Fruit fly (Drosophila melanogaster) whole organism, embryonic: Measurements from ENCODE around the gene Nab2.

Experiments
- Aef1 ChIP-seq: fragments of 200-800 bp; sonication (Bioruptor generic); IDR thresholded peaks from 3 replicates; pipeline ENCODE4 v1.3.6; 2022; ENCODE audit warnings: missing biosample characterization, missing genetic modification characterization
- Atf-2 ChIP-seq: fragments of 200-800 bp; sonication (Bioruptor generic); optimal IDR thresholded peaks from 2 replicates; lab custom pipeline; 2016; ENCODE audit warnings: missing biosample characterization, missing genetic modification characterization
- Bdp1 ChIP-seq: fragments of 200-800 bp; sonication (Bioruptor generic); optimal IDR thresholded peaks from 3 replicates; lab custom pipeline; 2016; ENCODE audit warnings: missing biosample characterization, missing genetic modification characterization
- CG10366 ChIP-seq: fragments of 200-800 bp; sonication (Bioruptor generic); IDR thresholded peaks from 2 replicates; pipeline ENCODE4 v1.3.6; 2022; ENCODE audit warnings: missing biosample characterization, missing genetic modification characterization
- CG11560 ChIP-seq: fragments of 200-800 bp; sonication (Bioruptor generic); IDR thresholded peaks from 3 replicates; pipeline ENCODE4 v1.3.6; 2022; ENCODE audit warnings: missing biosample characterization, missing genetic modification characterization
- CG12299 ChIP-seq: fragments of 200-800 bp; sonication (Bioruptor generic); optimal IDR thresholded peaks from 2 replicates; lab custom pipeline; 2018; ENCODE audit warnings: missing biosample characterization, mild to moderate bottlenecking, missing genetic modification characterization
- CG12659 ChIP-seq: fragments of 200-800 bp; sonication (Bioruptor generic); optimal IDR thresholded peaks from 3 replicates; lab custom pipeline; 2017; ENCODE audit warnings: mild to moderate bottlenecking, missing biosample characterization, missing genetic modification reagents, missing genetic modification characterization
- CG12942 ChIP-seq: fragments of 200-800 bp; sonication (Bioruptor generic); optimal IDR thresholded peaks from 3 replicates; lab custom pipeline; 2016; ENCODE audit warnings: missing biosample characterization, missing genetic modification characterization
- CG13123 ChIP-seq: fragments of 200-800 bp; sonication (Bioruptor generic); optimal IDR thresholded peaks from 2 replicates; lab custom pipeline; 2016; ENCODE audit warnings: missing biosample characterization, missing genetic modification characterization
- CG13894 ChIP-seq: fragments of 200-800 bp; sonication (Bioruptor generic); optimal IDR thresholded peaks from 3 replicates; lab custom pipeline; 2018; ENCODE audit warnings: missing biosample characterization, mild to moderate bottlenecking, missing genetic modification characterization, moderate library complexity
- CG17568 ChIP-seq: fragments of 200-800 bp; sonication (Bioruptor generic); optimal IDR thresholded peaks from 2 replicates; lab custom pipeline; 2018; ENCODE audit warnings: missing biosample characterization, mild to moderate bottlenecking, missing genetic modification characterization, moderate library complexity
- CG18262 ChIP-seq: fragments of 200-800 bp; optimal IDR thresholded peaks from 3 replicates; lab custom pipeline; 2019; ENCODE audit warnings: missing biosample characterization, mild to moderate bottlenecking, missing genetic modification characterization, moderate library complexity
- CG18599 ChIP-seq: fragments of 200-800 bp; sonication (Bioruptor generic); optimal IDR thresholded peaks from 3 replicates; lab custom pipeline; 2017; ENCODE audit warnings: missing biosample characterization, missing genetic modification characterization, mild to moderate bottlenecking, moderate library complexity, missing genetic modification reagents
- CG2202 ChIP-seq: fragments of 200-800 bp; sonication (Bioruptor generic); optimal IDR thresholded peaks from 2 replicates; lab custom pipeline; 2018; ENCODE audit warnings: missing biosample characterization, mild to moderate bottlenecking, missing genetic modification characterization
- CG2712 ChIP-seq: fragments of 200-800 bp; optimal IDR thresholded peaks from 3 replicates; lab custom pipeline; 2019; ENCODE audit warnings: missing biosample characterization, mild to moderate bottlenecking, missing genetic modification characterization, moderate library complexity
- CG4854 ChIP-seq: fragments of 200-800 bp; sonication (Bioruptor generic); optimal IDR thresholded peaks from 2 replicates; lab custom pipeline; 2016; ENCODE audit warnings: missing biosample characterization, missing genetic modification characterization, inconsistent platforms
- CG9876 ChIP-seq: fragments of 200-800 bp; sonication (Bioruptor generic); optimal IDR thresholded peaks from 2 replicates; lab custom pipeline; 2016; ENCODE audit warnings: missing biosample characterization, missing genetic modification characterization
- Dek ChIP-seq: fragments of 200-800 bp; sonication (Bioruptor generic); optimal IDR thresholded peaks from 3 replicates; lab custom pipeline; 2019; ENCODE audit warnings: missing biosample characterization, mild to moderate bottlenecking, missing genetic modification characterization, moderate library complexity
- Dfd ChIP-seq, 2 experiments: fragments of >200 bp; optimal IDR thresholded peaks; 2 replicates each; lab custom pipeline; 2017; ENCODE audit warnings: missing biosample characterization in 2 of 2, missing genetic modification characterization in 2 of 2
- Drgx ChIP-seq: fragments of 200-800 bp; sonication (Bioruptor generic); IDR thresholded peaks from 2 replicates; pipeline ENCODE4 v1.3.6; 2022; ENCODE audit warnings: missing biosample characterization, missing genetic modification characterization
- HLHmδ ChIP-seq: fragments of 200-800 bp; sonication (Bioruptor generic); optimal IDR thresholded peaks from 2 replicates; lab custom pipeline; 2018; ENCODE audit warnings: missing biosample characterization, mild to moderate bottlenecking, missing genetic modification characterization, moderate library complexity
- Hr51 ChIP-seq, 2 experiments: fragments of 200-800 bp; sonication (Bioruptor generic); optimal IDR thresholded peaks; 2 replicates in 1 of 2; 3 replicates in 1 of 2; lab custom pipeline; 2016 to 2018; ENCODE audit warnings: missing biosample characterization in 2 of 2, missing genetic modification characterization in 2 of 2, mild to moderate bottlenecking in 1 of 2, moderate library complexity in 1 of 2
- Mad ChIP-seq: fragments of 200-800 bp; sonication (Bioruptor generic); optimal IDR thresholded peaks from 2 replicates; lab custom pipeline; 2016; ENCODE audit warnings: missing biosample characterization, missing genetic modification characterization
- Meics ChIP-seq: fragments of 200-800 bp; sonication (Bioruptor generic); optimal IDR thresholded peaks from 2 replicates; lab custom pipeline; 2017; ENCODE audit warnings: missing biosample characterization, mild to moderate bottlenecking, missing genetic modification characterization
- NC2α ChIP-seq: fragments of 200-800 bp; sonication (Bioruptor generic); optimal IDR thresholded peaks from 2 replicates; lab custom pipeline; 2016; ENCODE audit warnings: missing biosample characterization, missing genetic modification characterization
- NFAT ChIP-seq: fragments of 200-800 bp; sonication (Bioruptor generic); IDR thresholded peaks from 2 replicates; pipeline ENCODE4 v1.3.6; 2022; ENCODE audit warnings: missing biosample characterization, missing genetic modification characterization
- NK7.1 ChIP-seq: fragments of 200-800 bp; sonication (Bioruptor generic); optimal IDR thresholded peaks from 3 replicates; lab custom pipeline; 2016; ENCODE audit warnings: missing biosample characterization, missing genetic modification characterization
- Opbp ChIP-seq: fragments of 200-800 bp; sonication (Bioruptor generic); IDR thresholded peaks from 3 replicates; pipeline ENCODE4 v1.3.6; 2022; ENCODE audit warnings: missing biosample characterization, missing genetic modification characterization; ENCODE audit not compliant: partially characterized antibody
- Side ChIP-seq: fragments of 200-800 bp; sonication (Bioruptor generic); optimal IDR thresholded peaks from 2 replicates; lab custom pipeline; 2016; ENCODE audit warnings: missing biosample characterization, missing genetic modification characterization
- Ssrp ChIP-seq: fragments of 200-800 bp; sonication (Bioruptor generic); optimal IDR thresholded peaks from 2 replicates; lab custom pipeline; 2018; ENCODE audit warnings: missing biosample characterization, mild to moderate bottlenecking, missing genetic modification characterization, moderate library complexity
- ase ChIP-seq: fragments of 200-800 bp; sonication (Bioruptor generic); IDR thresholded peaks from 3 replicates; pipeline ENCODE4 v1.3.6; 2022; ENCODE audit warnings: missing biosample characterization, missing genetic modification characterization
- ash1 ChIP-seq: fragments of 200-800 bp; sonication (Bioruptor generic); optimal IDR thresholded peaks from 2 replicates; lab custom pipeline; 2018; ENCODE audit warnings: missing biosample characterization, mild to moderate bottlenecking, missing genetic modification characterization
- caup ChIP-seq: fragments of 200-800 bp; sonication (Bioruptor generic); optimal IDR thresholded peaks from 3 replicates; lab custom pipeline; 2017; ENCODE audit warnings: missing biosample characterization, mild to moderate bottlenecking, missing genetic modification characterization, moderate library complexity; ENCODE audit not compliant: severe bottlenecking
- ci ChIP-seq: fragments of 200-800 bp; sonication (Bioruptor generic); IDR thresholded peaks from 3 replicates; pipeline ENCODE4 v1.3.6; 2022; ENCODE audit warnings: missing biosample characterization, missing genetic modification characterization
- dm ChIP-seq: fragments of 200-800 bp; sonication (Bioruptor generic); optimal IDR thresholded peaks from 3 replicates; lab custom pipeline; 2016; ENCODE audit warnings: missing biosample characterization, missing genetic modification characterization
- dmrt99B ChIP-seq: fragments of 200-800 bp; sonication (Bioruptor generic); optimal IDR thresholded peaks from 2 replicates; lab custom pipeline; 2018; ENCODE audit warnings: missing biosample characterization, mild to moderate bottlenecking, missing genetic modification characterization, moderate library complexity
- fd64A ChIP-seq: fragments of 200-800 bp; sonication (Bioruptor generic); optimal IDR thresholded peaks from 3 replicates; lab custom pipeline; 2018; ENCODE audit warnings: missing biosample characterization, mild to moderate bottlenecking, missing genetic modification characterization
- gcm2 ChIP-seq: fragments of 200-800 bp; sonication (Bioruptor generic); optimal IDR thresholded peaks from 2 replicates; lab custom pipeline; 2016; ENCODE audit warnings: missing biosample characterization, missing genetic modification characterization
- ham ChIP-seq: fragments of 200-800 bp; sonication (Bioruptor generic); IDR thresholded peaks from 2 replicates; pipeline ENCODE4 v1.3.6; 2022; ENCODE audit warnings: missing biosample characterization, missing genetic modification characterization
- inv ChIP-seq: fragments of 200-800 bp; sonication (Bioruptor generic); IDR thresholded peaks from 2 replicates; pipeline ENCODE4 v1.3.6; 2022; ENCODE audit warnings: missing biosample characterization, missing genetic modification characterization; ENCODE audit not compliant: partially characterized antibody
- lmd ChIP-seq: fragments of 200-800 bp; sonication (Bioruptor generic); IDR thresholded peaks from 2 replicates; pipeline ENCODE4 v1.3.6; 2022; ENCODE audit warnings: missing biosample characterization, missing genetic modification characterization
- mld ChIP-seq: fragments of 200-800 bp; sonication (Bioruptor generic); IDR thresholded peaks from 3 replicates; pipeline ENCODE4 v1.3.6; 2022; ENCODE audit warnings: missing biosample characterization, missing genetic modification characterization; ENCODE audit not compliant: partially characterized antibody
- org-1 ChIP-seq: fragments of 200-800 bp; sonication (Bioruptor generic); optimal IDR thresholded peaks from 2 replicates; lab custom pipeline; 2017; ENCODE audit warnings: missing biosample characterization, missing genetic modification characterization
- pum ChIP-seq: fragments of 200-800 bp; sonication (Bioruptor generic); optimal IDR thresholded peaks from 2 replicates; lab custom pipeline; 2016; ENCODE audit warnings: missing biosample characterization, missing genetic modification characterization
- repo ChIP-seq: fragments of 200-800 bp; sonication (Bioruptor generic); optimal IDR thresholded peaks from 2 replicates; lab custom pipeline; 2016; ENCODE audit warnings: missing biosample characterization, missing genetic modification characterization
- sc ChIP-seq, 3 experiments: fragments of >200 bp in 2 of 3; fragments of 200-800 bp in 1 of 3; sonication (Bioruptor generic) in 1 of 3; optimal IDR thresholded peaks; 2 replicates in 2 of 3; 3 replicates in 1 of 3; lab custom pipeline; 2017; ENCODE audit warnings: mild to moderate bottlenecking in 1 of 3, missing biosample characterization in 1 of 3, missing genetic modification characterization in 1 of 3, missing genetic modification reagents in 1 of 3
- toy ChIP-seq: fragments of 200-800 bp; sonication (Bioruptor generic); IDR thresholded peaks from 2 replicates; pipeline ENCODE4 v1.3.6; 2022; ENCODE audit warnings: missing biosample characterization, missing genetic modification characterization
- unpg ChIP-seq: fragments of 200-800 bp; sonication (Bioruptor generic); optimal IDR thresholded peaks from 3 replicates; lab custom pipeline; 2018; ENCODE audit warnings: missing biosample characterization, mild to moderate bottlenecking, missing genetic modification characterization, moderate library complexity
- wdn ChIP-seq: fragments of 200-800 bp; sonication (Bioruptor generic); IDR thresholded peaks from 2 replicates; pipeline ENCODE4 v1.3.6; 2022; ENCODE audit warnings: missing biosample characterization, missing genetic modification characterization

Nab2 gene

DNA sequence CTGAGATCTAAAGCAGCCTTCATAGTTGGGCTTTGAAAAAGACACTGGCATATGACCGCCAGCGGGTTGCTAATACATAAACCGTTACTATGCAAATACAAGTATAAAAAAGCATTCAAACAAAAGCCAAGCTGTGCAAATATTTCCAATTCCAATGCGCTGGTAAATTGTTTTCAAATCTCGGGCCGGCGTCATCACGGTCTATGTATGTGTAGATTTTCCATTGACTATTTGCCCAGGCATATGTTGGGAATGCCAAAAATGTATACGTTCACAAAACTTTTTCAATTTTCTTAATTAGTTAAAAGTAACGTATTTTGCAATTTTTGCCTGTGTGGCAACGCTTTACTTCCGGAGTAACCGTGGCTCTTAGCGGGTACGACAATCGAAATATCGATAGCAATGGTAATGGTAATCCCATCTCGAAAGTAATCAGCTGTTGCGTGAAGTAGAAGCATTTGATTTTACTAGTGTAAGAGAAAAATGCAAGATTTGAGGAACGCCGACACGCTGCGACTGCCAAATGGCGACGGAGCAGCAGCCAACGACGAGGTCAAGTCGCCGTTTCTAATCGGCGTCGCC, 28.4 kb downstream of the Nab2 start, which contains the start of the genes CG34290 and Uck (continued):
- peak; percentile 91 for TF ChIP-seq CG17568 (GFP tag; lab: Kevin White, UChicago)
- peak; percentile 63 for TF ChIP-seq lmd (GFP tag; lab: Robert Waterston, UW)
- TF ChIP-seq org-1 = peak; percentile 63
- TF ChIP-seq dmrt99B = peak; percentile 65
- TF ChIP-seq Aef1 (GFP tag; lab: Robert Waterston, UW) = no peak
- TF ChIP-seq Mad (GFP tag; lab: Kevin White, UChicago) = peak; percentile 65
- TF ChIP-seq pum = peak; percentile 44
- peak; percentile 65 for TF ChIP-seq unpg (GFP tag; lab: Kevin White, UChicago)
- peak; percentile 88 for TF ChIP-seq CG18599 (GFP tag; lab: Kevin White, UChicago)
- peak; percentile 41 for TF ChIP-seq Dek (tag; lab: Kevin White, UChicago)
- peak; percentile 9 for TF ChIP-seq gcm2 (GFP tag; lab: Kevin White, UChicago)
- TF ChIP-seq ase (GFP tag; lab: Robert Waterston, UW) = peak; percentile 71; the same call in 2 of the 3 replicates
- TF ChIP-seq NC2α (GFP tag; lab: Kevin White, UChicago) = peak; percentile 19
- TF ChIP-seq HLHmδ = peak; percentile 64
- TF ChIP-seq Ssrp (tag; lab: Kevin White, UChicago) = peak; percentile 32
- peak; percentile 60 for TF ChIP-seq repo (GFP tag; lab: Kevin White, UChicago)
- TF ChIP-seq Bdp1 = peak; percentile 41
- TF ChIP-seq caup = peak; percentile 95
- TF ChIP-seq CG13894 (tag; lab: Kevin White, UChicago) = peak; percentile 68
- TF ChIP-seq CG12659 (GFP tag; lab: Kevin White, UChicago) = peak; percentile 91
- TF ChIP-seq sc (optimal IDR thresholded peaks at IDR 0.05; lab: Kevin White, UChicago) = no peak
- peak; percentile 51 for TF ChIP-seq sc (GFP tag; optimal IDR thresholded peaks at IDR 0.05; lab: Kevin White, UChicago)
- TF ChIP-seq wdn (GFP tag; lab: Robert Waterston, UW) = 0 out of 2 replicates have a peak, but pooled peaks have one; percentile 54
- peak; percentile 90 for TF ChIP-seq Meics
- peak; percentile 84 for TF ChIP-seq NK7.1 (GFP tag; lab: Kevin White, UChicago)
- no peak for TF ChIP-seq CG11560 (tag; lab: Robert Waterston, UW)
- TF ChIP-seq fd64A (GFP tag; lab: Kevin White, UChicago) = peak; percentile 76
- TF ChIP-seq CG9876 = peak; percentile 72
- TF ChIP-seq CG12299 (tag; lab: Kevin White, UChicago) = peak; percentile 59
- peak; percentile 27 for TF ChIP-seq CG13123 (GFP tag; lab: Kevin White, UChicago)
- TF ChIP-seq toy (GFP tag; lab: Robert Waterston, UW) = no peak
- peak; percentile 94 for TF ChIP-seq ci (GFP tag; lab: Robert Waterston, UW)
- peak; percentile 66; the same call in 1 of the 2 replicates for TF ChIP-seq inv (GFP tag; lab: Robert Waterston, UW)
- TF ChIP-seq CG2712 (tag; lab: Kevin White, UChicago) = peak; percentile 72
- peak; percentile 86 for TF ChIP-seq Opbp (GFP tag; lab: Robert Waterston, UW)
- TF ChIP-seq Hr51 (GFP tag; optimal IDR thresholded peaks at IDR 0.05; lab: Kevin White, UChicago) = peak; percentile 63 to 68
- peak; percentile 28 for TF ChIP-seq CG12942 (GFP tag; lab: Kevin White, UChicago)
- peak; percentile 89 for TF ChIP-seq Side (GFP tag; lab: Kevin White, UChicago)
- no peak for TF ChIP-seq Drgx
- peak; percentile 65; the same call in 1 of the 3 replicates for TF ChIP-seq mld
- peak; percentile 63 for TF ChIP-seq CG18262
- peak; percentile 75 for TF ChIP-seq NFAT (GFP tag; lab: Robert Waterston, UW)
- peak; percentile 65 for TF ChIP-seq Atf-2
- peak; percentile 66 for TF ChIP-seq CG10366
- peak; percentile 48 for TF ChIP-seq CG2202
- peak; percentile 46 for TF ChIP-seq CG4854
- TF ChIP-seq ash1 (GFP tag; lab: Kevin White, UChicago) = peak; percentile 83
- no peak for TF ChIP-seq Dfd (GFP tag; optimal IDR thresholded peaks at IDR 0.05; lab: Kevin White, UChicago)
- no peak for TF ChIP-seq ham (GFP tag; lab: Robert Waterston, UW)
- peak; percentile 79 for TF ChIP-seq dm (GFP tag; lab: Kevin White, UChicago)
